Fruit fly (Drosophila melanogaster): ENCODE data around the gene gskt.

gskt gene

DNA sequence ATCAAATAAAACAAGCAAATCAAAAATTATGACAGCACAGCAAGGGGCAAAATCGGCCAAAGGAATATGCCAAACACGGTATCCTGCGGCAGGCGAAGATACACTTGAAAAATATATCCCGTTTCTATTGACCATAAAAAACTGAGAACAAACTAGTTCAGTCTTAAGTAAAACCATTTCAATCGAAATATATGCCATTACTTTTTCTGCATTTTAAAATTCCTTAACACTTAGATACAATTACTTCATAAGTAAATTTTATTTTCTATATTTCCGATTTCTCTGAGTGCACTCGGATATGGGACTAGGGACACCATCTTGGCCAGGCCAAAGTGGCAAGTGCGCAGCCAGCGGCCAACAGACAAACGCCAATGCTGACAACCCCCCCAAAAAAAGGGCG lies 8.6 kb upstream of the gskt start (continued):
- TF ChIP-seq tin (GFP tag; optimal IDR thresholded peaks at IDR 0.05) = no peak
- TF ChIP-seq CG10267 (tag; optimal IDR thresholded peaks at IDR 0.05) = no peak
- no peak for TF ChIP-seq CG9609 (GFP tag; optimal IDR thresholded peaks at IDR 0.05)
- no peak for TF ChIP-seq insv (GFP tag; optimal IDR thresholded peaks at IDR 0.05)
- TF ChIP-seq CG43689 (GFP tag; IDR thresholded peaks at IDR 0.05) = no peak
- no peak for TF ChIP-seq CG5180 (GFP tag; optimal IDR thresholded peaks at IDR 0.05)
- no peak for TF ChIP-seq CG12104 (GFP tag; optimal IDR thresholded peaks at IDR 0.05)
- 0 out of 2 replicates have a peak, but pooled peaks have one; percentile 22 for TF ChIP-seq CG14667 (GFP tag; IDR thresholded peaks at IDR 0.05)
- no peak for TF ChIP-seq Six4 (GFP tag; optimal IDR thresholded peaks at IDR 0.05)
- no peak for TF ChIP-seq phol (tag; optimal IDR thresholded peaks at IDR 0.05)
- no peak for TF ChIP-seq peb (GFP tag; IDR thresholded peaks at IDR 0.05)
- TF ChIP-seq Neu2 (GFP tag; optimal IDR thresholded peaks at IDR 0.05; ENCODE audit: borderline replicate concordance) = no peak
- TF ChIP-seq salm (tag; optimal IDR thresholded peaks at IDR 0.05) = no peak
- no peak for TF ChIP-seq Antp (GFP tag; optimal IDR thresholded peaks at IDR 0.05)
- TF ChIP-seq org-1 (GFP tag; optimal IDR thresholded peaks at IDR 0.05) = peak; percentile 20
- TF ChIP-seq Ssrp (tag; optimal IDR thresholded peaks at IDR 0.05) = no peak
- TF ChIP-seq zfh2 (GFP tag; optimal IDR thresholded peaks at IDR 0.05) = no peak
- TF ChIP-seq Sin3A (optimal IDR thresholded peaks at IDR 0.05) = no peak
- no peak for TF ChIP-seq CG9876 (GFP tag; optimal IDR thresholded peaks at IDR 0.05)
- no peak for TF ChIP-seq CG7963 (GFP tag; IDR thresholded peaks at IDR 0.05; ENCODE audit: partially characterized antibody)
- TF ChIP-seq tio (GFP tag; optimal IDR thresholded peaks at IDR 0.05) = no peak
- no peak for TF ChIP-seq CG17802 (tag; optimal IDR thresholded peaks at IDR 0.05)
- TF ChIP-seq crp (GFP tag; optimal IDR thresholded peaks at IDR 0.05) = no peak
- TF ChIP-seq inv (GFP tag; IDR thresholded peaks at IDR 0.05; ENCODE audit: partially characterized antibody) = no peak
- TF ChIP-seq ap (GFP tag; IDR thresholded peaks at IDR 0.05) = no peak
- TF ChIP-seq caup (GFP tag; optimal IDR thresholded peaks at IDR 0.05; ENCODE audit: severe bottlenecking) = no peak
- no peak for TF ChIP-seq Poxn (GFP tag; IDR thresholded peaks at IDR 0.05)
- no peak for TF ChIP-seq CG10654 (GFP tag; optimal IDR thresholded peaks at IDR 0.05)
- TF ChIP-seq HLH3B (GFP tag; IDR thresholded peaks at IDR 0.05) = no peak
- no peak for TF ChIP-seq PHDP (tag; optimal IDR thresholded peaks at IDR 0.05)
- TF ChIP-seq pb (GFP tag; optimal IDR thresholded peaks at IDR 0.05) = no peak
- no peak for TF ChIP-seq Atf3 (GFP tag; optimal IDR thresholded peaks at IDR 0.05)
- TF ChIP-seq CG32767 (GFP tag; IDR thresholded peaks at IDR 0.05) = no peak
- no peak for TF ChIP-seq gce (GFP tag; IDR thresholded peaks at IDR 0.05)
- TF ChIP-seq CG31441 (GFP tag; IDR thresholded peaks at IDR 0.05) = 0 out of 2 replicates have a peak, but pooled peaks have one; percentile 8
- no peak for TF ChIP-seq lola (GFP tag; optimal IDR thresholded peaks at IDR 0.05)
- TF ChIP-seq CG34376 (GFP tag; optimal IDR thresholded peaks at IDR 0.05) = no peak
- no peak for TF ChIP-seq dan (GFP tag; IDR thresholded peaks at IDR 0.05)
- TF ChIP-seq CG17328 (GFP tag; IDR thresholded peaks at IDR 0.05) = no peak
- TF ChIP-seq CG1832 (GFP tag; optimal IDR thresholded peaks at IDR 0.05) = no peak
- no peak for TF ChIP-seq CHES-1-like (GFP tag; optimal IDR thresholded peaks at IDR 0.05)
- no peak for TF ChIP-seq wor (GFP tag; IDR thresholded peaks at IDR 0.05)
- no peak for TF ChIP-seq Atf6 (GFP tag; IDR thresholded peaks at IDR 0.05)
- no peak for TF ChIP-seq Mad (GFP tag; optimal IDR thresholded peaks at IDR 0.05)
- no peak for TF ChIP-seq shn (GFP tag; optimal IDR thresholded peaks at IDR 0.05)
- TF ChIP-seq YL-1 (GFP tag; optimal IDR thresholded peaks at IDR 0.05) = no peak
- peak; percentile 19; the same call in 1 of the 2 replicates for TF ChIP-seq MBD-R2 (GFP tag; IDR thresholded peaks at IDR 0.05)
- no peak for TF ChIP-seq D19A (tag; optimal IDR thresholded peaks at IDR 0.05)
- TF ChIP-seq Jarid2 (GFP tag; optimal IDR thresholded peaks at IDR 0.05) = no peak
- TF ChIP-seq Nf-YB (GFP tag; optimal IDR thresholded peaks at IDR 0.05) = no peak
- no peak for TF ChIP-seq Dp (GFP tag; optimal IDR thresholded peaks at IDR 0.05)
- 0 out of 3 replicates have a peak, but pooled peaks have one; percentile 21 for TF ChIP-seq Optix (GFP tag; IDR thresholded peaks at IDR 0.05)
